Worm (Caenorhabditis elegans): ENCODE results near the gene flp-25.

DNA sequence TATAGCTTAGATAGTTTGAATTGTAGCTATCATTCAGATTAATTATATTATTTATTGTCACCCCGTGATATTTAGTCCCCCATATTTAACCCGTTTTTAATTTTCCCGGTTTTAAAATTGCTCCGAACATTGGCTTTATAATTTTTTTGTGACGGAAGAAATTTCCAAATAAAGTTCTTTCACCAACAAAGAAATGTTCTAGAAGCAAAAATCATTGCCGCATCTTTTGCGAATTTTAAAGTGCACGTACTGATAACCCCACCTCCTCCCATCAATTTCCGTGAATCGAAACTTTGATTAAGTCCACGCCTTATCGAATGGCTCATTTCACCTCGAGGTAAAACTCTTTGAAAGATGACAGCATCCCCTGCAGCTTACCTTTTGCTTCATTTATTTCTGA lies 36.6 kb upstream of the flp-25 start, which contains the start of gene C40H1.7:
- TF ChIP-seq egl-27 (tag; optimal IDR thresholded peaks at IDR 0.05) = no peak
- TF ChIP-seq fkh-10 (GFP tag; optimal IDR thresholded peaks at IDR 0.05) = no peak
